Worm (Caenorhabditis elegans): ENCODE measurements around the gene sru-2.

ce11 chrIV:9514132-9514531 is 28.1 kb downstream of the sru-2 start:
- TF ChIP-seq B0336.3 (GFP tag; IDR thresholded peaks at IDR 0.05) (no peak), unc-130 (GFP tag; optimal IDR thresholded peaks at IDR 0.05) (no peak), dpl-1 (GFP tag; optimal IDR thresholded peaks at IDR 0.05) (no peak), sdz-38 (tag; optimal IDR thresholded peaks at IDR 0.05) (no peak), mcd-1 (GFP tag; IDR thresholded peaks at IDR 0.05) (no peak), snpc-1.1 (tag; optimal IDR thresholded peaks at IDR 0.05; ENCODE audit: insufficient read depth) (no peak), F39B2.1 (GFP tag; IDR thresholded peaks at IDR 0.05) (no peak), nhr-90 (tag; optimal IDR thresholded peaks at IDR 0.05) (no peak), hsf-1 (GFP tag; IDR thresholded peaks at IDR 0.05) (no peak)

Data from whole organism, young adult.